Fruit fly (Drosophila melanogaster): ENCODE results near the gene GstO1.

GstO1 gene

dm6 chr3L:8547104-8547523 lies 22.4 kb upstream of the GstO1 start (continued):
- TF ChIP-seq BtbVII (GFP tag; optimal IDR thresholded peaks at IDR 0.05) (peak; percentile 88), Kr (GFP tag; optimal IDR thresholded peaks at IDR 0.05) (no peak), GATAe (GFP tag; conservative IDR thresholded peaks at IDR 0.05) (peak; percentile 64), CG12219 (GFP tag; optimal IDR thresholded peaks at IDR 0.05) (peak; percentile 82), dysf (GFP tag; IDR thresholded peaks at IDR 0.05) (peak; percentile 93), CG14965 (GFP tag; optimal IDR thresholded peaks at IDR 0.05; ENCODE audit: borderline replicate concordance) (no peak), CG4360 (GFP tag; IDR thresholded peaks at IDR 0.05) (peak; percentile 37; the same call in 1 of the 2 replicates), Ada2b (GFP tag; IDR thresholded peaks at IDR 0.05) (peak; percentile 60), Abd-B (GFP tag; optimal IDR thresholded peaks at IDR 0.05) (peak; percentile 87), CG2116 (GFP tag; optimal IDR thresholded peaks at IDR 0.05) (peak; percentile 44), btn (GFP tag; optimal IDR thresholded peaks at IDR 0.05) (no peak), Med (GFP tag) (peak; percentile 96), ftz-f1 (GFP tag; optimal IDR thresholded peaks at IDR 0.05) (no peak), CG12744 (GFP tag; optimal IDR thresholded peaks at IDR 0.05) (peak; percentile 49), pb (GFP tag; optimal IDR thresholded peaks at IDR 0.05) (peak; percentile 59), tin (GFP tag; optimal IDR thresholded peaks at IDR 0.05) (peak; percentile 81), unc-4 (GFP tag; IDR thresholded peaks at IDR 0.05; ENCODE audit: partially characterized antibody) (no peak), br (optimal IDR thresholded peaks at IDR 0.05) (no peak), gsb (GFP tag; IDR thresholded peaks at IDR 0.05) (peak; percentile 70), Gug (GFP tag; IDR thresholded peaks at IDR 0.05) (peak; percentile 81), CG1647 (GFP tag; optimal IDR thresholded peaks at IDR 0.05) (peak; percentile 48), ap (GFP tag; IDR thresholded peaks at IDR 0.05) (peak; percentile 66), en (GFP tag; optimal IDR thresholded peaks at IDR 0.05) (peak; percentile 55), ash1 (GFP tag; optimal IDR thresholded peaks at IDR 0.05) (no peak), CG11093 (GFP tag; IDR thresholded peaks at IDR 0.05) (peak; percentile 79; the same call in 2 of the 3 replicates), Trl (optimal IDR thresholded peaks at IDR 0.05) (no peak), Trl (GFP tag; optimal IDR thresholded peaks at IDR 0.05) (peak; percentile 70), CG1602 (GFP tag; optimal IDR thresholded peaks at IDR 0.05) (peak; percentile 71), CG14710 (tag; optimal IDR thresholded peaks at IDR 0.05) (peak; percentile 75), Neu2 (GFP tag; optimal IDR thresholded peaks at IDR 0.05; ENCODE audit: borderline replicate concordance) (no peak), CG15269 (tag; optimal IDR thresholded peaks at IDR 0.05) (peak; percentile 94), row (GFP tag; IDR thresholded peaks at IDR 0.05) (peak; percentile 86), CG9215 (GFP tag; IDR thresholded peaks at IDR 0.05) (peak; percentile 83), TFAM (GFP tag; optimal IDR thresholded peaks at IDR 0.05) (no peak), CG1792 (GFP tag; optimal IDR thresholded peaks at IDR 0.05) (peak; percentile 34), CG31365 (tag; optimal IDR thresholded peaks at IDR 0.05) (peak; percentile 29), cwo (GFP tag; optimal IDR thresholded peaks at IDR 0.05) (peak; percentile 80), CG6854 (GFP tag; optimal IDR thresholded peaks at IDR 0.05) (peak; percentile 83), CG11247 (GFP tag; IDR thresholded peaks at IDR 0.05) (peak; percentile 61; the same call in 1 of the 2 replicates), CG11695 (GFP tag; IDR thresholded peaks at IDR 0.05) (peak; percentile 89), bigmax (GFP tag; optimal IDR thresholded peaks at IDR 0.05) (no peak), CG8281 (tag; optimal IDR thresholded peaks at IDR 0.05) (peak; percentile 78), Rfx (GFP tag; IDR thresholded peaks at IDR 0.05) (peak; percentile 91), Taf1 (GFP tag; IDR thresholded peaks at IDR 0.05) (peak; percentile 76), CG10462 (GFP tag; optimal IDR thresholded peaks at IDR 0.05) (peak; percentile 55), Dp (GFP tag; optimal IDR thresholded peaks at IDR 0.05) (no peak), bab2 (GFP tag; optimal IDR thresholded peaks at IDR 0.05) (peak; percentile 73), dpn (GFP tag; optimal IDR thresholded peaks at IDR 0.05) (peak; percentile 77 to 86), CG12155 (GFP tag; optimal IDR thresholded peaks at IDR 0.05) (peak; percentile 77), Elba2 (GFP tag; optimal IDR thresholded peaks at IDR 0.05) (no peak), CoRest (tag; optimal IDR thresholded peaks at IDR 0.05) (peak; percentile 94), stc (GFP tag; IDR thresholded peaks at IDR 0.05) (peak; percentile 77)

Measured in whole organism, embryonic.